Fruit fly (Drosophila melanogaster): ENCODE measurements around the gene CG42302.

- TF ChIP-seq tj (GFP tag; optimal IDR thresholded peaks at IDR 0.05) (no peak), cnc (optimal IDR thresholded peaks at IDR 0.05) (no peak), CG14711 (tag; optimal IDR thresholded peaks at IDR 0.05) (no peak), CG7045 (GFP tag; optimal IDR thresholded peaks at IDR 0.05) (no peak), Crg-1 (GFP tag; optimal IDR thresholded peaks at IDR 0.05) (no peak), ovo (GFP tag; optimal IDR thresholded peaks at IDR 0.05) (no peak), CG12768 (GFP tag; optimal IDR thresholded peaks at IDR 0.05) (no peak), cic (GFP tag; optimal IDR thresholded peaks at IDR 0.05) (no peak), CG5204 (GFP tag; optimal IDR thresholded peaks at IDR 0.05) (no peak), kay (GFP tag; ENCODE audit: borderline replicate concordance) (no peak), Mnt (GFP tag; optimal IDR thresholded peaks at IDR 0.05) (no peak)
Observed at dm6 chrX:18703875-18704274, 21.6 kb downstream of the CG42302 start.

Measured in whole organism, adult.